Fruit fly (Drosophila melanogaster) whole organism, embryonic: ENCODE data around the gene Mst85C.

Experiments used
- CG1024 ChIP-seq: fragments of 200-800 bp; sonication (Bioruptor generic); IDR thresholded peaks from 2 replicates; pipeline ENCODE4 v1.3.6; 2022; ENCODE audit warnings: missing biosample characterization, missing genetic modification characterization
- CG10274 ChIP-seq: fragments of 200-800 bp; sonication (Bioruptor generic); optimal IDR thresholded peaks from 3 replicates; lab custom pipeline; 2017; ENCODE audit warnings: missing biosample characterization, mild to moderate bottlenecking, missing genetic modification characterization
- CG10431 ChIP-seq: fragments of 200-800 bp; sonication (Bioruptor generic); optimal IDR thresholded peaks from 3 replicates; lab custom pipeline; 2018; ENCODE audit warnings: missing biosample characterization, mild to moderate bottlenecking, missing genetic modification characterization
- CG10462 ChIP-seq: fragments of 200-800 bp; sonication (Bioruptor generic); optimal IDR thresholded peaks from 2 replicates; lab custom pipeline; 2016; ENCODE audit warnings: missing biosample characterization, missing genetic modification characterization
- CG10979 ChIP-seq: fragments of 200-800 bp; sonication (Bioruptor generic); optimal IDR thresholded peaks from 2 replicates; lab custom pipeline; 2018; ENCODE audit warnings: missing biosample characterization, mild to moderate bottlenecking, missing genetic modification characterization, moderate library complexity
- CG11504 ChIP-seq: fragments of 200-800 bp; sonication (Bioruptor generic); optimal IDR thresholded peaks from 3 replicates; lab custom pipeline; 2019; ENCODE audit warnings: missing biosample characterization, mild to moderate bottlenecking, missing genetic modification characterization, moderate library complexity
- CG11695 ChIP-seq: fragments of 200-800 bp; sonication (Bioruptor generic); IDR thresholded peaks from 3 replicates; pipeline ENCODE4 v1.3.6; 2022; ENCODE audit warnings: missing biosample characterization, missing genetic modification characterization
- CG11723 ChIP-seq: fragments of 200-800 bp; sonication (Bioruptor generic); optimal IDR thresholded peaks from 2 replicates; lab custom pipeline; 2017; ENCODE audit warnings: missing biosample characterization, mild to moderate bottlenecking, missing genetic modification characterization
- CG1233 ChIP-seq: fragments of 200-800 bp; sonication (Bioruptor generic); optimal IDR thresholded peaks from 4 replicates; lab custom pipeline; 2018; ENCODE audit warnings: missing biosample characterization, mild to moderate bottlenecking, missing genetic modification characterization
- CG12769 ChIP-seq: fragments of 200-800 bp; sonication (Bioruptor generic); optimal IDR thresholded peaks from 2 replicates; lab custom pipeline; 2019; ENCODE audit warnings: missing biosample characterization, mild to moderate bottlenecking, missing genetic modification characterization, moderate library complexity
- CG13775 ChIP-seq: fragments of 200-800 bp; sonication (Bioruptor generic); optimal IDR thresholded peaks from 3 replicates; lab custom pipeline; 2017; ENCODE audit warnings: missing biosample characterization, mild to moderate bottlenecking, missing genetic modification characterization
- CG15601 ChIP-seq: fragments of 200-800 bp; sonication (Bioruptor generic); optimal IDR thresholded peaks from 3 replicates; lab custom pipeline; 2019; ENCODE audit warnings: missing biosample characterization, mild to moderate bottlenecking, missing genetic modification characterization, moderate library complexity
- CG17186 ChIP-seq: fragments of 200-800 bp; sonication (Bioruptor generic); optimal IDR thresholded peaks from 3 replicates; lab custom pipeline; 2017; ENCODE audit warnings: missing biosample characterization, missing genetic modification reagents, missing genetic modification characterization
- CG17568 ChIP-seq: fragments of 200-800 bp; sonication (Bioruptor generic); optimal IDR thresholded peaks from 2 replicates; lab custom pipeline; 2018; ENCODE audit warnings: missing biosample characterization, mild to moderate bottlenecking, missing genetic modification characterization, moderate library complexity
- CG18599 ChIP-seq: fragments of 200-800 bp; sonication (Bioruptor generic); optimal IDR thresholded peaks from 3 replicates; lab custom pipeline; 2017; ENCODE audit warnings: missing biosample characterization, missing genetic modification characterization, mild to moderate bottlenecking, moderate library complexity, missing genetic modification reagents
- CG31365 ChIP-seq: fragments of 200-800 bp; sonication (Bioruptor generic); optimal IDR thresholded peaks from 2 replicates; lab custom pipeline; 2018; ENCODE audit warnings: missing biosample characterization, mild to moderate bottlenecking, missing genetic modification characterization
- CG31441 ChIP-seq: fragments of 200-800 bp; sonication (Bioruptor generic); IDR thresholded peaks from 2 replicates; pipeline ENCODE4 v1.3.6; 2022; ENCODE audit warnings: missing biosample characterization, missing genetic modification characterization
- CG3281 ChIP-seq: fragments of 200-800 bp; sonication (Bioruptor generic); optimal IDR thresholded peaks from 3 replicates; lab custom pipeline; 2017; ENCODE audit warnings: missing biosample characterization, mild to moderate bottlenecking, missing genetic modification characterization
- CG3838 ChIP-seq: fragments of 200-800 bp; sonication (Bioruptor generic); optimal IDR thresholded peaks from 3 replicates; lab custom pipeline; 2016; ENCODE audit warnings: missing biosample characterization, missing genetic modification characterization
- CG4424 ChIP-seq: fragments of 200-800 bp; sonication (Bioruptor generic); optimal IDR thresholded peaks from 3 replicates; lab custom pipeline; 2016; ENCODE audit warnings: missing biosample characterization, missing genetic modification characterization
- CG8089 ChIP-seq: fragments of 200-800 bp; sonication (Bioruptor generic); optimal IDR thresholded peaks from 3 replicates; lab custom pipeline; 2016; ENCODE audit warnings: missing biosample characterization, missing genetic modification characterization
- CG9932 ChIP-seq: fragments of 200-800 bp; sonication (Bioruptor generic); IDR thresholded peaks from 2 replicates; pipeline ENCODE4 v1.3.6; 2022; ENCODE audit warnings: missing biosample characterization, missing genetic modification characterization
- CoRest ChIP-seq: fragments of 200-800 bp; sonication (Bioruptor generic); optimal IDR thresholded peaks from 3 replicates; lab custom pipeline; 2018; ENCODE audit warnings: missing biosample characterization, mild to moderate bottlenecking, missing genetic modification characterization, moderate library complexity
- Eip74EF ChIP-seq, 2 experiments: fragments of 200-800 bp in 1 of 2; fragments of >200 bp in 1 of 2; sonication (Bioruptor generic) in 1 of 2; optimal IDR thresholded peaks; 2 replicates each; lab custom pipeline; 2017 to 2019; ENCODE audit warnings: missing biosample characterization in 2 of 2, missing genetic modification characterization in 2 of 2, mild to moderate bottlenecking in 1 of 2, moderate library complexity in 1 of 2
- Fer1 ChIP-seq: fragments of 200-800 bp; sonication (Bioruptor generic); optimal IDR thresholded peaks from 2 replicates; lab custom pipeline; 2017; ENCODE audit warnings: missing biosample characterization, mild to moderate bottlenecking, missing genetic modification characterization
- Lpt ChIP-seq: fragments of >200 bp; optimal IDR thresholded peaks from 2 replicates; lab custom pipeline; 2018; ENCODE audit warnings: missing biosample characterization, missing genetic modification characterization
- MTF-1 ChIP-seq: fragments of 200-800 bp; sonication (Bioruptor generic); optimal IDR thresholded peaks from 2 replicates; lab custom pipeline; 2018; ENCODE audit warnings: missing biosample characterization, mild to moderate bottlenecking, missing genetic modification characterization, borderline replicate concordance
- NFAT ChIP-seq: fragments of 200-800 bp; sonication (Bioruptor generic); IDR thresholded peaks from 2 replicates; pipeline ENCODE4 v1.3.6; 2022; ENCODE audit warnings: missing biosample characterization, missing genetic modification characterization
- Nf-YB ChIP-seq: fragments of 200-800 bp; sonication (Bioruptor generic); optimal IDR thresholded peaks from 3 replicates; lab custom pipeline; 2019; ENCODE audit warnings: missing biosample characterization, mild to moderate bottlenecking, missing genetic modification characterization, moderate library complexity
- Side ChIP-seq: fragments of 200-800 bp; sonication (Bioruptor generic); optimal IDR thresholded peaks from 2 replicates; lab custom pipeline; 2016; ENCODE audit warnings: missing biosample characterization, missing genetic modification characterization
- ems ChIP-seq: fragments of 200-800 bp; sonication (Bioruptor generic); optimal IDR thresholded peaks from 3 replicates; lab custom pipeline; 2016; ENCODE audit warnings: missing biosample characterization, missing genetic modification characterization
- eyg ChIP-seq: fragments of 200-800 bp; sonication (Bioruptor generic); optimal IDR thresholded peaks from 3 replicates; lab custom pipeline; 2016; ENCODE audit warnings: missing biosample characterization, missing genetic modification characterization
- fd64A ChIP-seq: fragments of 200-800 bp; sonication (Bioruptor generic); optimal IDR thresholded peaks from 3 replicates; lab custom pipeline; 2018; ENCODE audit warnings: missing biosample characterization, mild to moderate bottlenecking, missing genetic modification characterization
- fu2 ChIP-seq: fragments of 200-800 bp; sonication (Bioruptor generic); optimal IDR thresholded peaks from 2 replicates; lab custom pipeline; 2016; ENCODE audit warnings: missing biosample characterization, missing genetic modification characterization
- gcm2 ChIP-seq: fragments of 200-800 bp; sonication (Bioruptor generic); optimal IDR thresholded peaks from 2 replicates; lab custom pipeline; 2016; ENCODE audit warnings: missing biosample characterization, missing genetic modification characterization
- gem ChIP-seq: fragments of 200-800 bp; sonication (Bioruptor generic); optimal IDR thresholded peaks from 2 replicates; lab custom pipeline; 2019; ENCODE audit warnings: missing biosample characterization, mild to moderate bottlenecking, missing genetic modification characterization, moderate library complexity
- jigr1 ChIP-seq: fragments of 200-800 bp; sonication (Bioruptor generic); IDR thresholded peaks from 3 replicates; pipeline ENCODE4 v1.3.6; 2022; ENCODE audit warnings: missing biosample characterization, missing genetic modification characterization
- kay ChIP-seq: fragments of 200-800 bp; sonication (Bioruptor generic); optimal IDR thresholded peaks from 2 replicates; lab custom pipeline; 2016; ENCODE audit warnings: missing biosample characterization, missing genetic modification characterization
- lbe ChIP-seq: fragments of 200-800 bp; sonication (Bioruptor generic); optimal IDR thresholded peaks from 2 replicates; lab custom pipeline; 2016; ENCODE audit warnings: missing biosample characterization, mild to moderate bottlenecking, missing genetic modification characterization
- nom ChIP-seq: fragments of 200-800 bp; sonication (Bioruptor generic); optimal IDR thresholded peaks from 2 replicates; lab custom pipeline; 2017; ENCODE audit warnings: missing biosample characterization, missing genetic modification characterization, mild to moderate bottlenecking, moderate library complexity, missing genetic modification reagents
- psq ChIP-seq: fragments of 200-800 bp; sonication (Bioruptor generic); optimal IDR thresholded peaks from 2 replicates; lab custom pipeline; 2017; ENCODE audit warnings: missing biosample characterization, missing genetic modification characterization
- pum ChIP-seq: fragments of 200-800 bp; sonication (Bioruptor generic); optimal IDR thresholded peaks from 2 replicates; lab custom pipeline; 2016; ENCODE audit warnings: missing biosample characterization, missing genetic modification characterization
- salm ChIP-seq: fragments of 200-800 bp; sonication (Bioruptor generic); optimal IDR thresholded peaks from 2 replicates; lab custom pipeline; 2018; ENCODE audit warnings: missing biosample characterization, mild to moderate bottlenecking, missing genetic modification characterization
- scrt ChIP-seq: fragments of 200-800 bp; sonication (Bioruptor generic); optimal IDR thresholded peaks from 2 replicates; lab custom pipeline; 2018; ENCODE audit warnings: missing biosample characterization, mild to moderate bottlenecking, missing genetic modification characterization, moderate library complexity
- sens ChIP-seq: fragments of 200-800 bp; sonication (Bioruptor generic); peaks from one replicate; lab custom pipeline; 2016; ENCODE audit warnings: missing biosample characterization, missing genetic modification characterization
- seq ChIP-seq: fragments of 200-800 bp; sonication (Bioruptor generic); IDR thresholded peaks from 2 replicates; pipeline ENCODE4 v1.3.6; 2022; ENCODE audit warnings: missing biosample characterization, missing genetic modification characterization
- sima ChIP-seq: fragments of 200-800 bp; sonication (Bioruptor generic); optimal IDR thresholded peaks from 2 replicates; lab custom pipeline; 2016; ENCODE audit warnings: missing biosample characterization, missing genetic modification characterization
- slp2 ChIP-seq: fragments of 200-800 bp; sonication (Bioruptor generic); optimal IDR thresholded peaks from 2 replicates; lab custom pipeline; 2016; ENCODE audit warnings: missing biosample characterization, missing genetic modification characterization
- vfl ChIP-seq: fragments of 200-800 bp; sonication (Bioruptor generic); optimal IDR thresholded peaks from 2 replicates; lab custom pipeline; 2016; ENCODE audit warnings: missing biosample characterization, missing genetic modification characterization
- wek ChIP-seq: fragments of 200-800 bp; sonication (Bioruptor generic); optimal IDR thresholded peaks from 3 replicates; lab custom pipeline; 2018; ENCODE audit warnings: missing biosample characterization, mild to moderate bottlenecking, missing genetic modification characterization, moderate library complexity

The Mst85C gene

dm6 chr3R:9057398-9058058 is 9.1 kb downstream of the Mst85C start (continued):
- peak; percentile 98 for TF ChIP-seq CG11504 (tag; lab: Kevin White, UChicago)
- peak; percentile 99 for TF ChIP-seq CoRest
- peak; percentile 85 for TF ChIP-seq CG3838
- TF ChIP-seq kay: peak; percentile 96
- peak; percentile 98 for TF ChIP-seq CG12769 (tag; lab: Kevin White, UChicago)
- peak; percentile 93 for TF ChIP-seq CG11723
- peak; percentile 96 for TF ChIP-seq scrt (GFP tag; lab: Kevin White, UChicago)
- TF ChIP-seq CG1233 (GFP tag; lab: Kevin White, UChicago): peak; percentile 98
- peak; percentile 60 for TF ChIP-seq pum (GFP tag; lab: Kevin White, UChicago)
- no peak for TF ChIP-seq Lpt (GFP tag; lab: Kevin White, UChicago)
- peak; percentile 64 for TF ChIP-seq CG31365 (tag; lab: Kevin White, UChicago)
- TF ChIP-seq jigr1 (GFP tag; lab: Robert Waterston, UW): no peak
- TF ChIP-seq CG10431: peak; percentile 96
- TF ChIP-seq sima (GFP tag; lab: Kevin White, UChicago): no peak
- peak; percentile 98 for TF ChIP-seq CG13775
- TF ChIP-seq sens (GFP tag; lab: Kevin White, UChicago): peak; percentile 95
- peak; percentile 98 for TF ChIP-seq salm
- TF ChIP-seq nom (GFP tag; lab: Kevin White, UChicago): peak; percentile 98
- peak; percentile 99 for TF ChIP-seq Fer1 (GFP tag; lab: Kevin White, UChicago)
- TF ChIP-seq CG17186 (GFP tag; lab: Kevin White, UChicago): peak; percentile 51
- no peak for TF ChIP-seq seq (GFP tag; lab: Robert Waterston, UW)
- no peak for TF ChIP-seq NFAT (GFP tag; lab: Robert Waterston, UW)
- TF ChIP-seq ems (GFP tag; lab: Kevin White, UChicago): peak; percentile 45
- peak; percentile 12 for TF ChIP-seq CG8089 (GFP tag; lab: Kevin White, UChicago)
- TF ChIP-seq psq (GFP tag; lab: Kevin White, UChicago): peak; percentile 87
- TF ChIP-seq eyg: no peak
- TF ChIP-seq CG31441: no peak
- peak; percentile 44 for TF ChIP-seq slp2 (GFP tag; lab: Kevin White, UChicago)
- TF ChIP-seq wek (GFP tag; lab: Kevin White, UChicago): peak; percentile 55
- peak; percentile 90 for TF ChIP-seq MTF-1 (GFP tag; lab: Kevin White, UChicago)
- peak; percentile 95 for TF ChIP-seq CG4424 (GFP tag; lab: Kevin White, UChicago)
- TF ChIP-seq CG1024 (GFP tag; lab: Robert Waterston, UW): no peak
- TF ChIP-seq vfl: peak; percentile 66
- peak; percentile 87 for TF ChIP-seq CG10274
- peak; percentile 67 for TF ChIP-seq fd64A (GFP tag; lab: Kevin White, UChicago)
- peak; percentile 86 for TF ChIP-seq lbe (GFP tag; lab: Kevin White, UChicago)
- peak; percentile 98 for TF ChIP-seq CG3281
- peak; percentile 91 for TF ChIP-seq CG10462 (GFP tag; lab: Kevin White, UChicago)
- TF ChIP-seq CG9932 (GFP tag; lab: Robert Waterston, UW): no peak
- TF ChIP-seq Nf-YB: peak; percentile 92
- TF ChIP-seq gcm2: no peak
- no peak for TF ChIP-seq CG17568 (GFP tag; lab: Kevin White, UChicago)
- peak; percentile 99 for TF ChIP-seq CG10979
- TF ChIP-seq Side (GFP tag; lab: Kevin White, UChicago): peak; percentile 66
- peak; percentile 100 for TF ChIP-seq gem (tag; lab: Kevin White, UChicago)
- TF ChIP-seq CG11695 (GFP tag; lab: Robert Waterston, UW): no peak
- peak; percentile 4 for TF ChIP-seq fu2
- TF ChIP-seq Eip74EF (GFP tag; optimal IDR thresholded peaks at IDR 0.05; lab: Kevin White, UChicago): peak in 1 of 2 experiments; percentile 99
- TF ChIP-seq CG15601: peak; percentile 98
- peak; percentile 99 for TF ChIP-seq CG18599 (GFP tag; lab: Kevin White, UChicago)
